Worm (Caenorhabditis elegans): ENCODE data around the gene ZK1098.3.

DNA sequence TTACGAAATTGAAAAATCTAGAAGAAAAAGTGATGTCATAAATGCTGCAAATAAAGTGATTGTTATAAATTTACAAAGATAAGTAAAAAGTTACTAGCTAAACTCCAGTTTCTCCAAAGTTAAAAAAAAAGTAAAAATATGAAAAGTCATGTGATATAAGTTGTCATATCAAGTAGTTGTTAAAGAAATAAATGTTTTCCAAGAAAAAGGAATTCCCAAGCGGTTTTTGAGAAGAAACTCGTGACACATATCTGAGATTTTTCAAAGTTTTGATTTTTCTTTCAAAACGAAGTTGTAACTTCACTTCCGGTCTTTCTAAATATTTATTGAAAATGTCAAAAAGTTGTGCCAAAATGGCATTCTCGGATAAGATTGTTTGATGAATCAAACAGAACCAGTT is 37.4 kb downstream of the ZK1098.3 start:
- TF ChIP-seq elt-1 (tag; optimal IDR thresholded peaks at IDR 0.05), result no peak
- no peak for TF ChIP-seq nhr-23 (tag; optimal IDR thresholded peaks at IDR 0.05)
- no peak for TF ChIP-seq jun-1 (tag; optimal IDR thresholded peaks at IDR 0.05)
- TF ChIP-seq nfya-1 (tag; optimal IDR thresholded peaks at IDR 0.05; ENCODE audit: insufficient read depth), result no peak

All from whole organism, L3 larva.